Worm (Caenorhabditis elegans): Measurements from ENCODE around the gene gcna-1.

gcna-1 gene

ce11 chrIII:6008989-6009610 lies at the start of gene gcna-1, which contains the start of gene eftu-2:
TSS of gene gcna-1 (minus strand) at chrIII:6009084.
TSS of gene eftu-2 (plus strand) at chrIII:6009560.
- TF ChIP-seq klf-2 (GFP tag; conservative IDR thresholded peaks at IDR 0.05) (no peak), med-1 (GFP tag; optimal IDR thresholded peaks at IDR 0.05; ENCODE audit: insufficient read depth) (no peak)

ce11 chrIII:6056770-6057169 lies 47.9 kb upstream of the gcna-1 start, which contains the start of gene clc-10:
TSS of gene clc-10 (plus strand) at chrIII:6057070.
- TF ChIP-seq klf-2 (GFP tag; conservative IDR thresholded peaks at IDR 0.05) (no peak), flt-1 (GFP tag; IDR thresholded peaks at IDR 0.05) (no peak), ztf-23 (GFP tag; IDR thresholded peaks at IDR 0.05) (no peak), T22C8.4 (GFP tag; IDR thresholded peaks at IDR 0.05) (no peak), tab-1 (GFP tag; IDR thresholded peaks at IDR 0.05) (no peak), cog-1 (tag; optimal IDR thresholded peaks at IDR 0.05) (no peak)

- TF ChIP-seq ref-1 (GFP tag; conservative IDR thresholded peaks at IDR 0.05) (no peak), T22C8.4 (GFP tag; IDR thresholded peaks at IDR 0.05) (no peak), klf-2 (GFP tag; conservative IDR thresholded peaks at IDR 0.05) (no peak), ztf-29 (GFP tag; IDR thresholded peaks at IDR 0.05) (no peak), med-1 (GFP tag; optimal IDR thresholded peaks at IDR 0.05; ENCODE audit: insufficient read depth) (no peak), ztf-23 (GFP tag; IDR thresholded peaks at IDR 0.05) (no peak), cog-1 (tag; optimal IDR thresholded peaks at IDR 0.05) (no peak), flt-1 (GFP tag; IDR thresholded peaks at IDR 0.05) (no peak), tab-1 (GFP tag; IDR thresholded peaks at IDR 0.05) (no peak)
Measured at ce11 chrIII:6056179-6056578, 47.3 kb upstream of the gcna-1 start.

- TF ChIP-seq ztf-29 (GFP tag; IDR thresholded peaks at IDR 0.05) (no peak), T22C8.4 (GFP tag; IDR thresholded peaks at IDR 0.05) (no peak), flt-1 (GFP tag; IDR thresholded peaks at IDR 0.05) (no peak), tab-1 (GFP tag; IDR thresholded peaks at IDR 0.05) (no peak), ref-1 (GFP tag; conservative IDR thresholded peaks at IDR 0.05) (no peak), med-1 (GFP tag; optimal IDR thresholded peaks at IDR 0.05; ENCODE audit: insufficient read depth) (no peak), klf-2 (GFP tag; conservative IDR thresholded peaks at IDR 0.05) (no peak), cog-1 (tag; optimal IDR thresholded peaks at IDR 0.05) (no peak), ztf-23 (GFP tag; IDR thresholded peaks at IDR 0.05) (no peak)
Measured at ce11 chrIII:6055706-6056105, 46.8 kb upstream of the gcna-1 start, which contains the start of gene F40H6.5. TSS of gene F40H6.5 (minus strand) at chrIII:6055806.

- TF ChIP-seq tab-1 (GFP tag; IDR thresholded peaks at IDR 0.05) (no peak), med-1 (GFP tag; optimal IDR thresholded peaks at IDR 0.05; ENCODE audit: insufficient read depth) (no peak), T22C8.4 (GFP tag; IDR thresholded peaks at IDR 0.05) (no peak), klf-2 (GFP tag; conservative IDR thresholded peaks at IDR 0.05) (no peak), ztf-29 (GFP tag; IDR thresholded peaks at IDR 0.05) (no peak), flt-1 (GFP tag; IDR thresholded peaks at IDR 0.05) (no peak), ztf-23 (GFP tag; IDR thresholded peaks at IDR 0.05) (no peak), ref-1 (GFP tag; conservative IDR thresholded peaks at IDR 0.05) (no peak), cog-1 (tag; optimal IDR thresholded peaks at IDR 0.05) (no peak)
Measured at ce11 chrIII:6046881-6047280, 38.0 kb upstream of the gcna-1 start, which contains the start of gene tbx-11. TSS of gene tbx-11 (minus strand) at chrIII:6046981.

- TF ChIP-seq klf-2 (GFP tag; conservative IDR thresholded peaks at IDR 0.05): no peak
- no peak for TF ChIP-seq med-1 (GFP tag; optimal IDR thresholded peaks at IDR 0.05; ENCODE audit: insufficient read depth)
- TF ChIP-seq T22C8.4 (GFP tag; IDR thresholded peaks at IDR 0.05): no peak
- no peak for TF ChIP-seq flt-1 (GFP tag; IDR thresholded peaks at IDR 0.05)
- no peak for TF ChIP-seq ref-1 (GFP tag; conservative IDR thresholded peaks at IDR 0.05)
- no peak for TF ChIP-seq tab-1 (GFP tag; IDR thresholded peaks at IDR 0.05)
- no peak for TF ChIP-seq cog-1 (tag; optimal IDR thresholded peaks at IDR 0.05)
- no peak for TF ChIP-seq ztf-29 (GFP tag; IDR thresholded peaks at IDR 0.05)
- TF ChIP-seq ztf-23 (GFP tag; IDR thresholded peaks at IDR 0.05): no peak
Measured at ce11 chrIII:6039370-6039769, 30.5 kb upstream of the gcna-1 start, which contains the start of gene ift-139. TSS of gene ift-139 (minus strand) at chrIII:6039470.

- TF ChIP-seq ztf-29 (GFP tag; IDR thresholded peaks at IDR 0.05) (no peak), klf-2 (GFP tag; conservative IDR thresholded peaks at IDR 0.05) (no peak), ref-1 (GFP tag; conservative IDR thresholded peaks at IDR 0.05) (no peak), cog-1 (tag; optimal IDR thresholded peaks at IDR 0.05) (no peak), med-1 (GFP tag; optimal IDR thresholded peaks at IDR 0.05; ENCODE audit: insufficient read depth) (no peak), ztf-23 (GFP tag; IDR thresholded peaks at IDR 0.05) (no peak), T22C8.4 (GFP tag; IDR thresholded peaks at IDR 0.05) (no peak), tab-1 (GFP tag; IDR thresholded peaks at IDR 0.05) (no peak), flt-1 (GFP tag; IDR thresholded peaks at IDR 0.05) (no peak)
Measured at ce11 chrIII:6030483-6030882, 21.6 kb upstream of the gcna-1 start, which contains the start of gene ZK328.6. TSS of gene ZK328.6 (minus strand) at chrIII:6030583.

ce11 chrIII:6028432-6028831 lies 19.5 kb upstream of the gcna-1 start, which contains the start of gene tbx-7:
TSS of gene tbx-7 (minus strand) at chrIII:6028532.
- no peak for TF ChIP-seq flt-1 (GFP tag; IDR thresholded peaks at IDR 0.05)
- no peak for TF ChIP-seq cog-1 (tag; optimal IDR thresholded peaks at IDR 0.05)
- no peak for TF ChIP-seq ztf-23 (GFP tag; IDR thresholded peaks at IDR 0.05)
- TF ChIP-seq med-1 (GFP tag; optimal IDR thresholded peaks at IDR 0.05; ENCODE audit: insufficient read depth): no peak
- no peak for TF ChIP-seq klf-2 (GFP tag; conservative IDR thresholded peaks at IDR 0.05)
- TF ChIP-seq ref-1 (GFP tag; conservative IDR thresholded peaks at IDR 0.05): no peak
- no peak for TF ChIP-seq ztf-29 (GFP tag; IDR thresholded peaks at IDR 0.05)
- TF ChIP-seq T22C8.4 (GFP tag; IDR thresholded peaks at IDR 0.05): no peak
- TF ChIP-seq tab-1 (GFP tag; IDR thresholded peaks at IDR 0.05): no peak

- TF ChIP-seq ref-1 (GFP tag; conservative IDR thresholded peaks at IDR 0.05) (no peak), klf-2 (GFP tag; conservative IDR thresholded peaks at IDR 0.05) (no peak), ztf-23 (GFP tag; IDR thresholded peaks at IDR 0.05) (no peak), tab-1 (GFP tag; IDR thresholded peaks at IDR 0.05) (no peak), flt-1 (GFP tag; IDR thresholded peaks at IDR 0.05) (no peak)
Measured at ce11 chrIII:6019512-6020209, 10.8 kb upstream of the gcna-1 start, which contains the start of the genes npp-10 and cyk-3. TSS of gene npp-10 (minus strand) at chrIII:6019562. TSS of gene cyk-3 (plus strand) at chrIII:6020159.
